Worm (Caenorhabditis elegans) whole organism, late embryonic: Measurements from ENCODE around the gene pudl-1.

Source experiments
- C08G9.2 ChIP-seq: sonication (generic microtip); optimal IDR thresholded peaks from 2 replicates; lab custom pipeline; 2016; ENCODE audit warnings: mild to moderate bottlenecking, missing genetic modification characterization, moderate library complexity, missing compliant biosample characterization
- ceh-34 ChIP-seq: sonication (generic microtip); optimal IDR thresholded peaks from 2 replicates; lab custom pipeline; 2016; ENCODE audit warnings: mild to moderate bottlenecking, missing genetic modification characterization, missing compliant biosample characterization
- fkh-10 ChIP-seq: fragments of 150-350 bp; optimal IDR thresholded peaks from 2 replicates; lab custom pipeline; 2014; ENCODE audit warnings: missing biosample characterization, missing genetic modification reagents, missing genetic modification characterization
- fkh-6 ChIP-seq: sonication (generic microtip); optimal IDR thresholded peaks from 2 replicates; lab custom pipeline; 2016; ENCODE audit warnings: missing genetic modification characterization, missing compliant biosample characterization
- hlh-8 ChIP-seq: sonication (generic microtip); optimal IDR thresholded peaks from 2 replicates; lab custom pipeline; 2016; ENCODE audit warnings: missing genotype, missing genetic modification characterization, missing compliant biosample characterization
- nhr-232 ChIP-seq: sonication (generic microtip); optimal IDR thresholded peaks from 2 replicates; lab custom pipeline; 2016; ENCODE audit warnings: missing genetic modification characterization, missing compliant biosample characterization
- pag-3 ChIP-seq: sonication (generic microtip); optimal IDR thresholded peaks from 2 replicates; lab custom pipeline; 2016; ENCODE audit warnings: missing compliant biosample characterization, missing genetic modification characterization, borderline replicate concordance
- pqm-1 ChIP-seq: sonication (generic microtip); optimal IDR thresholded peaks from 2 replicates; lab custom pipeline; 2016; ENCODE audit warnings: missing genetic modification characterization, missing compliant biosample characterization
- tbx-2 ChIP-seq: sonication (generic microtip); optimal IDR thresholded peaks from 2 replicates; lab custom pipeline; 2016; ENCODE audit warnings: missing genetic modification characterization, missing compliant biosample characterization
- zip-5 ChIP-seq: sonication (generic microtip); optimal IDR thresholded peaks from 2 replicates; lab custom pipeline; 2016; ENCODE audit warnings: missing genetic modification characterization, missing compliant biosample characterization

- TF ChIP-seq zip-5 (tag; lab: Kevin White, UChicago) = no peak
- no peak for TF ChIP-seq fkh-6
- TF ChIP-seq C08G9.2 (tag; lab: Kevin White, UChicago) = no peak
- no peak for TF ChIP-seq hlh-8 (tag; lab: Kevin White, UChicago)
- TF ChIP-seq pag-3 (tag; lab: Kevin White, UChicago) = no peak
- TF ChIP-seq fkh-10 = no peak
- no peak for TF ChIP-seq tbx-2 (tag; lab: Kevin White, UChicago)
- no peak for TF ChIP-seq pqm-1 (tag; lab: Kevin White, UChicago)
- no peak for TF ChIP-seq ceh-34 (tag; lab: Kevin White, UChicago)
- no peak for TF ChIP-seq nhr-232 (tag; lab: Kevin White, UChicago)
Observed at ce11 chrIV:2849269-2849668, 16.6 kb downstream of the pudl-1 start.
